Worm (Caenorhabditis elegans) whole organism, midembryonic: ENCODE data around the gene fmi-1.
A peak's percentile ranks its signal among the peaks of the same experiment; 100 is the strongest.

Experiments used
- T22C8.4 ChIP-seq: fragments of 200-800 bp; sonication (Bioruptor generic); IDR thresholded peaks from 2 replicates; pipeline ENCODE4 v1.3.6; 2022; ENCODE audit warnings: missing genetic modification characterization, missing compliant biosample characterization
- cog-1 ChIP-seq: sonication (generic microtip); optimal IDR thresholded peaks from 2 replicates; lab custom pipeline; 2016; ENCODE audit warnings: missing genetic modification characterization, missing compliant biosample characterization
- flt-1 ChIP-seq: fragments of 200-800 bp; sonication (Bioruptor generic); IDR thresholded peaks from 2 replicates; pipeline ENCODE4 v1.3.6; 2022; ENCODE audit warnings: missing genetic modification characterization, missing compliant biosample characterization
- klf-2 ChIP-seq: fragments of 200-800 bp; sonication (Bioruptor generic); conservative IDR thresholded peaks from 2 replicates; pipeline ENCODE4 v1.3.6; 2022; ENCODE audit warnings: missing genetic modification reagents, missing genetic modification characterization, missing compliant biosample characterization
- med-1 ChIP-seq: sonication (generic microtip); optimal IDR thresholded peaks from 2 replicates; lab custom pipeline; 2017; ENCODE audit warnings: missing genetic modification characterization, mild to moderate bottlenecking, missing compliant biosample characterization, antibody characterized with exemption, missing genetic modification reagents; ENCODE audit not compliant: insufficient read depth
- ref-1 ChIP-seq: fragments of 200-800 bp; sonication (Bioruptor generic); conservative IDR thresholded peaks from 2 replicates; pipeline ENCODE4 v1.3.6; 2022; ENCODE audit warnings: missing genetic modification reagents, missing genetic modification characterization, missing compliant biosample characterization
- tab-1 ChIP-seq: fragments of 200-800 bp; sonication (Bioruptor generic); IDR thresholded peaks from 2 replicates; pipeline ENCODE4 v1.3.6; 2022; ENCODE audit warnings: missing genetic modification characterization, missing compliant biosample characterization
- ztf-23 ChIP-seq: fragments of 200-800 bp; sonication (Bioruptor generic); IDR thresholded peaks from 2 replicates; pipeline ENCODE4 v1.3.6; 2022; ENCODE audit warnings: missing genetic modification reagents, missing genetic modification characterization, missing compliant biosample characterization
- ztf-29 ChIP-seq: fragments of 200-800 bp; sonication (Bioruptor generic); IDR thresholded peaks from 2 replicates; pipeline ENCODE4 v1.3.6; 2022; ENCODE audit warnings: missing genetic modification reagents, missing genetic modification characterization, missing compliant biosample characterization

Gene fmi-1

DNA sequence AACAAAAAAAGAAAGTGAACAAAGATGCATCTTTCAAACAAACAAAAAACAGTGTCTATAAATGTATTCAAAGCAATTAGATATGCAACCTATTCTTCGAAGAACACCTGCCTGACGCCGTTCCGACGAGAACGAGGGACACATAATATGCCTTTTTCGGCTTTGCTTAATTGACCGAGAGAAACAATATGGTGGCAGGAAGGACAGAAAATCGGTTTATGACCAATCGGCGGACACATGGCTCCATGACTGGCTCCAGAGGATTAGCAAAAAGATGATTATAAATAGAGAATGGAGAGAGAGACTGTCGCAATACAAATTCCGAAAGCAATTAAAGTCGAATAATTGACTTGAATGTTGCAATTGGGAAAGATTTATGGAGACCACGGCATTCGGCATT is 628 bp upstream of the fmi-1 start:
- no peak for TF ChIP-seq ref-1 (GFP tag; lab: Robert Waterston, UW)
- no peak for TF ChIP-seq flt-1 (GFP tag; lab: Robert Waterston, UW)
- no peak for TF ChIP-seq klf-2
- no peak for TF ChIP-seq tab-1
- TF ChIP-seq cog-1 (tag; lab: Kevin White, UChicago) = no peak
- no peak for TF ChIP-seq ztf-23 (GFP tag; lab: Robert Waterston, UW)
- no peak for TF ChIP-seq ztf-29 (GFP tag; lab: Robert Waterston, UW)

DNA sequence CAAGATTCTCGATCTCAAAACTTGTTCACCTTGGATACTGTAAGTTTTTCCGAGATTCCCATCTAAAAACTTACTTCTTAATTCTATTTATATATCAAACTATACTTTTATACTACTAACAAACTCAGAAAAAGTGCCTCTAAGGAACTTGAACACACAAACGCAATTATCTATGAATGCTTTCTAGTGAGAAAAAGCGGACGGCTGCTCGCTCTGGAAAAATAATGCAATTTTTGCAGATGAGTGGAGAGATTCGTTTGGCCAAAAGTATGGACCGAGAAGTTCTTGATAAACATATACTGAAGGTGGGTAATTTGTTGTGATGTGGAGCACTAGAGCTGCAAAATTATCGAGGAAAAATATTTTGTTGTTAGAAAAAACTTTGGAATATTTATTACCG is 1.2 kb downstream of the fmi-1 start:
- TF ChIP-seq ref-1 (GFP tag; lab: Robert Waterston, UW) (no peak), T22C8.4 (GFP tag; lab: Robert Waterston, UW) (no peak), ztf-29 (GFP tag; lab: Robert Waterston, UW) (no peak), cog-1 (tag; lab: Kevin White, UChicago) (no peak), tab-1 (no peak), klf-2 (no peak), ztf-23 (GFP tag; lab: Robert Waterston, UW) (no peak), med-1 (GFP tag; lab: Kevin White, UChicago) (no peak), flt-1 (GFP tag; lab: Robert Waterston, UW) (no peak)

DNA sequence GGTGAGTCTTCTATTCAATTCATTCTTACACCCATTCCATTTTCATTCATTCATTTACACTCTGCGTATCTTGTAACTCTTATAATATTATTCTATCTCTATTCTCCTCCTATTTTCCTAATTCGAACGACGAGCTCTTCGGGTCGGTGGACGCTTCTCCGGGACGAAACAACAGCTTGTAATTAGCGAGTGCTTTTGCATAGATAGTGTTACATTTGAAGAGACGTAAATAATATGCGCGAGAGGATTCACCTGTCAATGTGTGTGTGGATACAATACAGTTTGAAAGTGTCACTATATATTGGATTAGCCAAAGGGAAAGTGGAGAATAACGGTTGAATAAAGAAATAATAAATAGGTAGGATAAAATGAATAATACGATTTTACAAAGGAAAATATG is 1.8 kb downstream of the fmi-1 start:
- TF ChIP-seq cog-1 (tag; lab: Kevin White, UChicago) (no peak), ztf-23 (GFP tag; lab: Robert Waterston, UW) (no peak), ref-1 (GFP tag; lab: Robert Waterston, UW) (no peak), klf-2 (no peak), T22C8.4 (GFP tag; lab: Robert Waterston, UW) (no peak), flt-1 (GFP tag; lab: Robert Waterston, UW) (no peak), tab-1 (no peak), ztf-29 (GFP tag; lab: Robert Waterston, UW) (no peak), med-1 (GFP tag; lab: Kevin White, UChicago) (no peak)

DNA sequence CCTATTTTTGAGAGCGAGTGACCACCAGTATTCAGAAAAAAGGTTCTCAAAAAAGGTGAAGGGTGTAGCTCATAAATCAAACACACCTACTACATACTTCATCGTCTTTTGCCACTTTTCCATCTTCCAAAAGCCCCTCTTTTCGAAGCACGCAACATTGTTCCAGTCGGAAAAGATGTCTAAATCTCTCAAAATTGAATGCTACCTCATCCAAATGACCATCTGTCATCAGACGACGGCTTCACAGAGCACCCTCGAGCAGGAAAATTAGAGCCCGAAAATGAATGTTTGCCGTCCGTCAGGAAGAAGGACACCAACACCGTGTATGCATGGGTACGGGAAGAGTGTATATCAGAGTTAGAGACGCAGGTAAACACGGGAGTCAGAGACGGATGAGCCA is 2.7 kb downstream of the fmi-1 start:
- no peak for TF ChIP-seq T22C8.4 (GFP tag; lab: Robert Waterston, UW)
- no peak for TF ChIP-seq cog-1 (tag; lab: Kevin White, UChicago)
- no peak for TF ChIP-seq ztf-23 (GFP tag; lab: Robert Waterston, UW)
- TF ChIP-seq tab-1 = no peak
- no peak for TF ChIP-seq flt-1 (GFP tag; lab: Robert Waterston, UW)
- TF ChIP-seq ztf-29 (GFP tag; lab: Robert Waterston, UW) = no peak
- no peak for TF ChIP-seq ref-1 (GFP tag; lab: Robert Waterston, UW)
- no peak for TF ChIP-seq klf-2
- TF ChIP-seq med-1 (GFP tag; lab: Kevin White, UChicago) = no peak

DNA sequence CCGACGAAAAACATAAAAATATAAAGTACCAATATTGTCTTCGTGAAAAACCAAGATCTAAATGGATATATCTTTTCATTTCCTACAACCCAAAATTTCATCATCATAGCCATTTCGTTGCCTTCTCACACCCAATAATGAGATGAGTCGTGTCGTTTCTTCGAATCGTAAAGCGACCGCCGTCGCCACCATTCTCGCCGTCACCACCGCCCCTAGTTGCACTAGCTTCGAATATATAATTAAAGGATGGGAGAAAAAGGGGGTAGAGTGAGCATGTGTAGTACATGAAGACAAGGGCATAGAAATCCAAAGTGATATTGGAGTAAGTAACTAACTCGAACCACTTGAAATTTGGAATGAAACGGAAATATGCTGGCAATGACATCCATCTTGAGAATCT is 3.4 kb downstream of the fmi-1 start:
- no peak for TF ChIP-seq flt-1 (GFP tag; lab: Robert Waterston, UW)
- TF ChIP-seq klf-2 = no peak
- no peak for TF ChIP-seq ztf-29 (GFP tag; lab: Robert Waterston, UW)
- TF ChIP-seq cog-1 (tag; lab: Kevin White, UChicago) = no peak
- TF ChIP-seq tab-1 = no peak
- TF ChIP-seq med-1 (GFP tag; lab: Kevin White, UChicago) = no peak
- no peak for TF ChIP-seq ztf-23 (GFP tag; lab: Robert Waterston, UW)
- no peak for TF ChIP-seq ref-1 (GFP tag; lab: Robert Waterston, UW)
- no peak for TF ChIP-seq T22C8.4 (GFP tag; lab: Robert Waterston, UW)

DNA sequence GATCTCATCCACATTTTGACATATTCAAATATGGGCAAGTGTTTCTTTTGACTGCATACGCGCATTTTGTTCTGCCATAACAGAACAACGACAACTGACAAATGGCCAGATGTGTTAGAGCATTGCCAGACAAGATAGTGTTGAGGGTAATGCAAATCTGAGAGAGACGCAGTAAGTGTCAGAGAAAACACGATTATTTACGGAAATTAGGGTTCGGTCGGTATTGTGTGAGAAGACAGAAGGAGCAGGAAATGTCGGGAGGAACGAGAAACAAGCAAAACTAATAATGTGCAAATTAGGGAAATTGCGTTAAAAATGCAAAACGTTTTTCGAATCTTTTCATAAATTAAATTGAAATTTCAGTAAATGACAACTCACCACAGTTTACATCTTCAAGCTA is 5.6 kb downstream of the fmi-1 start:
- no peak for TF ChIP-seq T22C8.4 (GFP tag; lab: Robert Waterston, UW)
- 0 out of 2 replicates have a peak, but pooled peaks have one; percentile 11 for TF ChIP-seq flt-1 (GFP tag; lab: Robert Waterston, UW)
- no peak for TF ChIP-seq cog-1 (tag; lab: Kevin White, UChicago)
- TF ChIP-seq med-1 (GFP tag; lab: Kevin White, UChicago) = no peak
- TF ChIP-seq ztf-29 (GFP tag; lab: Robert Waterston, UW) = no peak

DNA sequence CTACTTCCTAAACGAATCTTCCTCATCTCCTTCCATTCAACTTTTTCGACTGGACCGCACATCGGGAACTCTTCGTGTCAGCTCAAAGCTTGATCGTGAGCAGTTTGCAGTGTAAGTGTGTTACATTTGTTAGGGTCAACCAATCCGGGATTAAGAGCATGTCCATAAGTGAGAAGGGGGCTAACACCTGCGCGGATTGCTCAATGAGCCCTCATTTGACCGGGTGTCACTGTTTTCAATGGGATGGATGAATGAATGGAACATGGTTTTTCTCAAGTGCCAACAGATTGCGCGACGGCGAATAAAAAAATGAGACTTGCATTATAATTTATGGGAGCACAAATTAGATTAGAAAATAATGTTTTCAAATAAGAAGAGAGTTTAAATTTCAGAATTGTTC is 6.4 kb downstream of the fmi-1 start:
- no peak for TF ChIP-seq flt-1 (GFP tag; lab: Robert Waterston, UW)
- TF ChIP-seq med-1 (GFP tag; lab: Kevin White, UChicago) = no peak
- no peak for TF ChIP-seq T22C8.4 (GFP tag; lab: Robert Waterston, UW)
- TF ChIP-seq ref-1 (GFP tag; lab: Robert Waterston, UW) = no peak
- no peak for TF ChIP-seq ztf-29 (GFP tag; lab: Robert Waterston, UW)
- no peak for TF ChIP-seq tab-1
- no peak for TF ChIP-seq klf-2
- TF ChIP-seq cog-1 (tag; lab: Kevin White, UChicago) = no peak

DNA sequence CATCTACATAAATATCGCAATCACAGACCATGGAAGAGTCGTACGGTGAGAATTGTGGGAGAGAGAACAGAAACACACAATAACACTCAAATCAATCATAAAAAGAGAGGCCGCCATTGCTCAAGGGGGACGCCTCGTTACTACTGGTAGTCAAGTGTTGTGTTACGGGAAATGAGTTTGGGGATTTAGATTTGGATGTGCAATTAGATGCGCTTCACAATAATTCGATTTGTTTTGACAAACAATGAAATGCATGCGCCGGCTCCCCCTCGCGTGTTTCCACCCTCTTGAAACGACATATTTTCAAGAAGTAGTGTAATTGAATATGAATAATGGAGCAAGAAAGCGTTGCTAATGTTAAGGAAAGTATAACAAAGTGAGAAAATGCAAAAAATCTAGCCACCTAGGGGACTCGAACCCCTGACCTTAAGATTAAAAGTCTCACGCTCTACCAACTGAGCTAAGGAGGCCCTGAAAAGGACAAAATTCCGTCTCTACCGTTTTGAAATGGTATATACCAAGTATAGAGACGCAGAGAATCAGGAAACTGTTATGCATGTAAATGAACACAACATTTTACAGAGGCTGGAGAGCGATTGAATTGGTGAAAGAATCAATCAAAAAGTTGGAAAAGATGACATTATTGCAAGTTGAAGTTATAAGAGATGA is 7.9 kb downstream of the fmi-1 start:
- no peak for TF ChIP-seq T22C8.4 (GFP tag; lab: Robert Waterston, UW)
- no peak for TF ChIP-seq cog-1 (tag; lab: Kevin White, UChicago)
- no peak for TF ChIP-seq tab-1
- TF ChIP-seq klf-2 = no peak
- TF ChIP-seq ref-1 (GFP tag; lab: Robert Waterston, UW) = no peak
- TF ChIP-seq flt-1 (GFP tag; lab: Robert Waterston, UW) = no peak
- no peak for TF ChIP-seq ztf-23 (GFP tag; lab: Robert Waterston, UW)
- TF ChIP-seq med-1 (GFP tag; lab: Kevin White, UChicago) = no peak
- no peak for TF ChIP-seq ztf-29 (GFP tag; lab: Robert Waterston, UW)

DNA sequence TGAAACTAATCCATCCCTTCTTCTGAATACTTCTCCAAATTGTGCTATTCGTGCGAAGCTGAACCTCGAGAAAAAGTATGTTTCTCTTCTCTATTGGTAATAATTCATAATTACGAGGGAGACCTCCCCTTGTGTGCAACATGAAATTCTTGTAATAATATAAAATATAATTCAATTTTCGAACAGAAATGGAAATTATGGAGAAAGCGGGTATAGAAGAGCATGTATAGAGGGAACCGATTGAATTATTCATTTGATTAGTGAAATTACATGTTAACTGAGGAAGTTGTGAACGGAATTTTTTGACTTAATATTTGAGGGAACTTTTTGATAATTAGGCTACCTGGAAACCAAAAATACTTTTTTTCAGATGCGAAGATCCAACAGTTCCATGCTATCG is 10.0 kb downstream of the fmi-1 start:
- no peak for TF ChIP-seq klf-2
- no peak for TF ChIP-seq med-1 (GFP tag; lab: Kevin White, UChicago)
- no peak for TF ChIP-seq tab-1
- TF ChIP-seq flt-1 (GFP tag; lab: Robert Waterston, UW) = no peak
- no peak for TF ChIP-seq ztf-29 (GFP tag; lab: Robert Waterston, UW)
- TF ChIP-seq ref-1 (GFP tag; lab: Robert Waterston, UW) = no peak
- TF ChIP-seq T22C8.4 (GFP tag; lab: Robert Waterston, UW) = no peak
- TF ChIP-seq ztf-23 (GFP tag; lab: Robert Waterston, UW) = no peak
- TF ChIP-seq cog-1 (tag; lab: Kevin White, UChicago) = no peak
